Worm (Caenorhabditis elegans): ENCODE measurements around the gene Y116A8C.3.

Y116A8C.3 gene

DNA sequence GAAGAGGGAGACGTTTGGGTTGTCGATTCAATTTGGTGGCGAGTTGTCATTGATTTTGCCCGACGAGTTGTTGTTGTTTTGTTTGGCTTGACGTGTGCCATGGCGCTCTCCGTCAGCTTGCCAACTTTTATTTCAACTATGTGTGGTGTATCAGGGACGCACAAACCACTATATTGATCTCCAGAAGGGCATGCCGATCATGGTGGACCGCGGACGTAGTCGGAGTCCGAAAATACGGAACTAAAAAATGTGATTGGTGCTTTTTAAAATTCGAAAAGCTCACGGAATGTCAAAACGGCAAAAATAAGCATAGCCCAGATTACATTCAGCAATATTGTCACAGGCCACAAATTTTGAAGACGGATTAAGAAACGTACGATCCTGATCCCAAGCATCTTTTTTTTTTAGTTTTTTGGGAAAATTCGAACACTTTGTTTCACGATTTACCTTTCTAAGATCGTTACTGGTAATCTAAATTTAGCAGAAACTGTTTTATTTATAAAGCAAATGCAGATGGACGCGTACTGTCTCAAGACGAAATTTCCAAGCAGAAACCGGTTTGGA lies 3.4 kb downstream of the Y116A8C.3 start, which contains the start of the genes Y116A8C.470 and Y116A8C.463:
TSS of gene Y116A8C.470 (minus strand) at position 101 of the 564 bp plus-strand sequence.
TSS of gene Y116A8C.463 (plus strand) at position 514 of the 564 bp plus-strand sequence.
- no peak for TF ChIP-seq hlh-26 (GFP tag; conservative IDR thresholded peaks at IDR 0.05)
- no peak for TF ChIP-seq ztf-25 (GFP tag; IDR thresholded peaks at IDR 0.05)
- TF ChIP-seq nhr-80 (tag; optimal IDR thresholded peaks at IDR 0.05), result no peak
- TF ChIP-seq ztf-28 (GFP tag; IDR thresholded peaks at IDR 0.05), result no peak
- no peak for TF ChIP-seq F57A8.1 (GFP tag; optimal IDR thresholded peaks at IDR 0.05)
- TF ChIP-seq K12H6.12 (tag; optimal IDR thresholded peaks at IDR 0.05), result no peak

DNA sequence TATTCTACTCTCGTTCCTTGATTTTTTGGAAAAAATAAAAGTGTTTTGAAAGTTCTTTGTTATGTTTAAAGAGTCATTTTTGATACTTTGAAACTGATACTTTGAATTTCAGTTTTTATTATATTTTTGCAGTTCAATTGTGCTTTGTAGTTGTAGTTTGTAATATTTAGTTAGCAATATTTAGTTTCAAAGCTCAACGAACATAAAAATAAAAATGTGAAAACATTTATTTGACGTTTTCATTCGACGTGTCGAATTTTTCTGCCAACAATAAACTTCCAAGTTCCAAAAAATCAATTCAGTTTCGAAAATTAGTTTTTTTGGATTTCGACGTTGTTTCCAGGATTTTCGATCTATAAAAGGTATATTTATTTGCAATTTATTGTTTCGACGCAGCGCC lies 4.2 kb downstream of the Y116A8C.3 start, which contains the start of gene nep-23:
TSS of gene nep-23 (plus strand) at position 301 of the 400 bp plus-strand sequence.
- TF ChIP-seq B0019.2 (GFP tag; conservative IDR thresholded peaks at IDR 0.05), result no peak
- no peak for TF ChIP-seq sea-2 (GFP tag; IDR thresholded peaks at IDR 0.05)
- TF ChIP-seq nfya-1 (tag; optimal IDR thresholded peaks at IDR 0.05; ENCODE audit: borderline replicate concordance, insufficient read depth), result no peak
- no peak for TF ChIP-seq hmg-1.2 (GFP tag; IDR thresholded peaks at IDR 0.05)
- no peak for TF ChIP-seq ceh-91 (GFP tag; IDR thresholded peaks at IDR 0.05)
- no peak for TF ChIP-seq nhr-90 (tag; optimal IDR thresholded peaks at IDR 0.05)
- TF ChIP-seq nhr-80 (tag; optimal IDR thresholded peaks at IDR 0.05), result no peak
- TF ChIP-seq Y53G8AR.9 (GFP tag; conservative IDR thresholded peaks at IDR 0.05), result no peak
- TF ChIP-seq atf-7 (tag; optimal IDR thresholded peaks at IDR 0.05), result no peak
- no peak for TF ChIP-seq T07F8.4 (tag; optimal IDR thresholded peaks at IDR 0.05)
- TF ChIP-seq pha-4 (tag; optimal IDR thresholded peaks at IDR 0.05), result no peak
- TF ChIP-seq mxl-1 (tag; optimal IDR thresholded peaks at IDR 0.05), result no peak
- no peak for TF ChIP-seq rec-8 (tag; optimal IDR thresholded peaks at IDR 0.05)
- no peak for TF ChIP-seq madf-10 (tag; optimal IDR thresholded peaks at IDR 0.05)
- no peak for TF ChIP-seq B0336.3 (GFP tag; IDR thresholded peaks at IDR 0.05)

DNA sequence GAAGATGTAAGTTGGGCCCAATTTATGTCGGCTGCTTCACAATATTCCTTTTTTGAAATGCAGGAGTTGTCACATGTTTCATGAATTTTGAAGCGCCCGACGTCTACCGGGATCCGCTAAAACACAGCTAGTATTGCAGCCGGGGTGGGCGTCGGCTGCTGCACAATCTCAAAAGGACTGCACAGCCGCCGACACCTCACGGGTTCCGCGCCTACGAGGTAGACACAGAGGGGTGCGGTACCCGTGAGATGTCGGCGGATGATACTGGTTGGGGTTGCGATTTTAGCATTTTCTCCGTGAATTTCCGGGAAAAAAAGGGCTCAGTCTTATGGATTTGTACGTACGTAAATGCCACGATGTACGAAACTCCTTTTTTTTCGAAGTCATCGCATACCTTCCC lies 6.1 kb downstream of the Y116A8C.3 start:
- TF ChIP-seq snpc-4 (GFP tag; optimal IDR thresholded peaks at IDR 0.05) (no peak), snpc-4 (tag; optimal IDR thresholded peaks at IDR 0.05) (peak in 1 of 4 experiments; percentile 15), madf-3 (GFP tag; IDR thresholded peaks at IDR 0.05) (no peak), B0336.3 (GFP tag; IDR thresholded peaks at IDR 0.05) (no peak), zfh-2 (GFP tag; conservative IDR thresholded peaks at IDR 0.05) (peak; percentile 52)

- TF ChIP-seq chd-7 (tag; optimal IDR thresholded peaks at IDR 0.05), result no peak
- TF ChIP-seq aptf-2 (GFP tag; conservative IDR thresholded peaks at IDR 0.05), result no peak
- no peak for TF ChIP-seq mxl-1 (tag; optimal IDR thresholded peaks at IDR 0.05)
- no peak for TF ChIP-seq F49E8.2 (tag; optimal IDR thresholded peaks at IDR 0.05; ENCODE audit: insufficient read depth)
- no peak for TF ChIP-seq ztf-6 (GFP tag; IDR thresholded peaks at IDR 0.05)
- no peak for TF ChIP-seq nfya-2 (GFP tag; IDR thresholded peaks at IDR 0.05)
- TF ChIP-seq snpc-1.3 (tag; optimal IDR thresholded peaks at IDR 0.05; ENCODE audit: insufficient read depth), result no peak
- TF ChIP-seq K11D2.4 (GFP tag; IDR thresholded peaks at IDR 0.05), result no peak
- TF ChIP-seq hmg-20 (GFP tag; IDR thresholded peaks at IDR 0.05), result no peak
- TF ChIP-seq B0261.1 (tag; optimal IDR thresholded peaks at IDR 0.05), result no peak
- TF ChIP-seq madf-10 (tag; optimal IDR thresholded peaks at IDR 0.05), result no peak
- TF ChIP-seq madf-6 (GFP tag; IDR thresholded peaks at IDR 0.05), result no peak
- no peak for TF ChIP-seq mcd-1 (GFP tag; IDR thresholded peaks at IDR 0.05)
These were observed 8.2 kb downstream of the Y116A8C.3 start, which contains the start of gene nep-24 for ce11 chrIV:16924092-16924491. Gene nep-24, plus strand, starts transcription at chrIV:16924392.

Data from whole organism, young adult.